Worm (Caenorhabditis elegans) whole organism, young adult: ENCODE data around the gene F37C12.10.

ENCODE experiments used
- B0019.2 ChIP-seq: fragments of 200-800 bp; sonication (Bioruptor generic); conservative IDR thresholded peaks from 2 replicates; pipeline ENCODE4 v1.3.6; 2022; ENCODE audit warnings: missing genetic modification reagents, missing genetic modification characterization, missing compliant biosample characterization
- T26A5.8 ChIP-seq: sonication (generic microtip); optimal IDR thresholded peaks from 2 replicates; lab custom pipeline; 2016; ENCODE audit warnings: missing genetic modification characterization, missing compliant biosample characterization
- him-1 ChIP-seq: sonication (generic microtip); optimal IDR thresholded peaks from 2 replicates; lab custom pipeline; 2016; ENCODE audit warnings: missing genotype, missing genetic modification reagents, missing genetic modification characterization, missing compliant biosample characterization
- hlh-12 ChIP-seq: sonication (generic microtip); optimal IDR thresholded peaks from 2 replicates; lab custom pipeline; 2016; ENCODE audit warnings: missing genetic modification characterization, missing compliant biosample characterization
- lsl-1 ChIP-seq: fragments of 200-800 bp; sonication (Bioruptor generic); optimal IDR thresholded peaks from 2 replicates; lab custom pipeline; 2018; ENCODE audit warnings: mild to moderate bottlenecking, missing genetic modification characterization, moderate library complexity, missing compliant biosample characterization
- pha-4 ChIP-seq: fragments of 150-350 bp; sonication (generic microtip); optimal IDR thresholded peaks from 2 replicates; lab custom pipeline; 2014; ENCODE audit warnings: missing biosample characterization, missing genetic modification reagents, missing genetic modification characterization
- sdz-38 ChIP-seq: sonication (generic microtip); optimal IDR thresholded peaks from 2 replicates; lab custom pipeline; 2016; ENCODE audit warnings: missing genotype, missing genetic modification characterization, missing compliant biosample characterization
- ztf-25 ChIP-seq: fragments of 200-800 bp; sonication (Bioruptor generic); IDR thresholded peaks from 2 replicates; pipeline ENCODE4 v1.3.6; 2022; ENCODE audit warnings: missing genetic modification reagents, missing genetic modification characterization, missing compliant biosample characterization

DNA sequence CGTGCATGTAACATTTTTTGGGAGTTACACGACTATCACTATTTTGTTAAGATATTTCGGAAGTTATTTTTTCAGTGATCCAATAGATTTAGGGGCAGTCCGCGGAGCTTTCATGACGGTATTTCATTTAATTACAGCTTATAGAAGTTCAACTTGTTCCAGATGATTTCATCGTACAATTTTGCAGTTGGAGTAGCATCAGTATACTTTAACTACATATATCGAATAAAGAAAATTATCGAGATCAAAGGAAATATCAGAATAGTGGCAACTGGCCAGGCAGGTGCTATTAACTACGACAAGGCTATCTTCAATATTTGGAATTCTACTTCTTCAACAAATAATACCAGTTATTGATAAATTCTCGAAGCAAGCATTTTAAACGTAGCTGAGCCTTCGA, 9.7 kb downstream of the F37C12.10 start:
- no peak for TF ChIP-seq him-1
- TF ChIP-seq lsl-1 (GFP tag; lab: Kevin White, UChicago) = peak; percentile 29
- TF ChIP-seq hlh-12 (tag; lab: Kevin White, UChicago) = no peak
- no peak for TF ChIP-seq B0019.2
- no peak for TF ChIP-seq T26A5.8 (tag; lab: Kevin White, UChicago)
- no peak for TF ChIP-seq ztf-25
- TF ChIP-seq sdz-38 (tag; lab: Kevin White, UChicago) = no peak
- no peak for TF ChIP-seq pha-4 (tag; lab: Kevin White, UChicago)
